Worm (Caenorhabditis elegans) whole organism, mixed stage, embryonic: ENCODE results near the gene sdc-3.

ENCODE experiments used
- M03D4.4 ChIP-seq: sonication (generic microtip); optimal IDR thresholded peaks from 2 replicates; lab custom pipeline; 2017; ENCODE audit warnings: mild to moderate bottlenecking, missing genetic modification characterization, missing compliant biosample characterization
- bed-3 ChIP-seq: fragments of 200-800 bp; sonication (Bioruptor generic); optimal IDR thresholded peaks from 3 replicates; lab custom pipeline; 2018; ENCODE audit warnings: mild to moderate bottlenecking, missing genetic modification characterization, moderate library complexity, missing compliant biosample characterization
- ceh-39 ChIP-seq: fragments of 150-350 bp; optimal IDR thresholded peaks from 2 replicates; lab custom pipeline; 2014; ENCODE audit warnings: missing biosample characterization, missing genetic modification characterization
- ceh-43 ChIP-seq: fragments of 200-800 bp; sonication (Bioruptor generic); optimal IDR thresholded peaks from 2 replicates; lab custom pipeline; 2018; ENCODE audit warnings: mild to moderate bottlenecking, missing genetic modification characterization, moderate library complexity, missing compliant biosample characterization
- ceh-83 ChIP-seq: fragments of 200-800 bp; sonication (Bioruptor generic); optimal IDR thresholded peaks from 2 replicates; lab custom pipeline; 2018; ENCODE audit warnings: mild to moderate bottlenecking, missing genetic modification characterization, missing compliant biosample characterization
- ces-1 ChIP-seq: fragments of 150-350 bp; optimal IDR thresholded peaks from 2 replicates; lab custom pipeline; 2014; ENCODE audit warnings: missing biosample characterization, missing genetic modification reagents, missing genetic modification characterization
- cnd-1 ChIP-seq: fragments of 200-800 bp; sonication (Bioruptor generic); optimal IDR thresholded peaks from 2 replicates; lab custom pipeline; 2018; ENCODE audit warnings: mild to moderate bottlenecking, missing genetic modification characterization, missing compliant biosample characterization
- drap-1 ChIP-seq: fragments of 200-800 bp; sonication (Bioruptor generic); optimal IDR thresholded peaks from 3 replicates; lab custom pipeline; 2018; ENCODE audit warnings: mild to moderate bottlenecking, missing genetic modification characterization, missing compliant biosample characterization
- elt-1 ChIP-seq: sonication (generic microtip); optimal IDR thresholded peaks from 2 replicates; lab custom pipeline; 2017; ENCODE audit warnings: missing genetic modification characterization, mild to moderate bottlenecking, missing compliant biosample characterization, antibody characterized with exemption, moderate library complexity, borderline replicate concordance; ENCODE audit not compliant: insufficient read depth
- elt-3 ChIP-seq: fragments of 150-350 bp; optimal IDR thresholded peaks from 2 replicates; lab custom pipeline; 2014; ENCODE audit warnings: missing biosample characterization, missing genetic modification characterization
- flh-1 ChIP-seq: fragments of 200-800 bp; sonication (Bioruptor generic); optimal IDR thresholded peaks from 2 replicates; lab custom pipeline; 2018; ENCODE audit warnings: mild to moderate bottlenecking, missing genetic modification characterization, moderate library complexity, missing compliant biosample characterization
- ham-2 ChIP-seq: fragments of 200-800 bp; sonication (Bioruptor generic); optimal IDR thresholded peaks from 2 replicates; lab custom pipeline; 2018; ENCODE audit warnings: mild to moderate bottlenecking, missing genetic modification characterization, missing compliant biosample characterization
- hlh-1 ChIP-seq: fragments of 150-350 bp; optimal IDR thresholded peaks from 2 replicates; lab custom pipeline; 2014; ENCODE audit warnings: missing biosample characterization, missing genetic modification reagents, missing genetic modification characterization
- lin-13 ChIP-seq: fragments of 150-350 bp; optimal IDR thresholded peaks from 2 replicates; lab custom pipeline; 2014; ENCODE audit warnings: missing biosample characterization, missing genetic modification characterization
- lin-32 ChIP-seq: fragments of 200-800 bp; sonication (Bioruptor generic); optimal IDR thresholded peaks from 2 replicates; lab custom pipeline; 2018; ENCODE audit warnings: mild to moderate bottlenecking, missing genetic modification characterization, missing compliant biosample characterization
- lsy-2 ChIP-seq: fragments of 150-350 bp; optimal IDR thresholded peaks from 2 replicates; lab custom pipeline; 2014; ENCODE audit warnings: missing biosample characterization, missing genetic modification characterization
- mab-5 ChIP-seq: fragments of 150-350 bp; optimal IDR thresholded peaks from 2 replicates; lab custom pipeline; 2014; ENCODE audit warnings: missing biosample characterization, missing genetic modification characterization
- mep-1 ChIP-seq: fragments of 150-350 bp; optimal IDR thresholded peaks from 2 replicates; lab custom pipeline; 2017; ENCODE audit warnings: missing biosample characterization, missing genetic modification reagents, missing genetic modification characterization, inconsistent platforms
- mls-2 ChIP-seq: sonication (generic microtip); optimal IDR thresholded peaks from 2 replicates; lab custom pipeline; 2016; ENCODE audit warnings: mild to moderate bottlenecking, missing genetic modification characterization, moderate library complexity, missing compliant biosample characterization
- nhr-12 ChIP-seq: fragments of 150-350 bp; optimal IDR thresholded peaks from 2 replicates; lab custom pipeline; 2014; ENCODE audit warnings: missing biosample characterization, missing genetic modification characterization
- nhr-2 ChIP-seq: fragments of 150-350 bp; optimal IDR thresholded peaks from 2 replicates; lab custom pipeline; 2014; ENCODE audit warnings: missing biosample characterization, missing genetic modification characterization
- nhr-237 ChIP-seq: fragments of 150-350 bp; optimal IDR thresholded peaks from 2 replicates; lab custom pipeline; 2014; ENCODE audit warnings: missing biosample characterization, missing genetic modification characterization
- nhr-28 ChIP-seq: fragments of 150-350 bp; optimal IDR thresholded peaks from 2 replicates; lab custom pipeline; 2014; ENCODE audit warnings: missing biosample characterization, missing genetic modification characterization
- nhr-76 ChIP-seq: sonication (generic microtip); optimal IDR thresholded peaks from 2 replicates; lab custom pipeline; 2017; ENCODE audit warnings: missing biosample characterization, missing genetic modification characterization
- pha-4 ChIP-seq: fragments of 150-350 bp; optimal IDR thresholded peaks from 2 replicates; lab custom pipeline; 2018; ENCODE audit warnings: missing biosample characterization, missing genetic modification reagents, missing genetic modification characterization
- sem-2 ChIP-seq: fragments of 200-800 bp; sonication (Bioruptor generic); optimal IDR thresholded peaks from 2 replicates; lab custom pipeline; 2018; ENCODE audit warnings: mild to moderate bottlenecking, missing genetic modification characterization, missing compliant biosample characterization
- snpc-4 ChIP-seq: fragments of 150-350 bp; optimal IDR thresholded peaks from 2 replicates; lab custom pipeline; 2014; ENCODE audit warnings: missing biosample characterization, missing genetic modification characterization
- sptf-1 ChIP-seq: sonication (generic microtip); optimal IDR thresholded peaks from 2 replicates; lab custom pipeline; 2017; ENCODE audit warnings: mild to moderate bottlenecking, missing genetic modification characterization, moderate library complexity, missing compliant biosample characterization
- unc-120 ChIP-seq: sonication (generic microtip); optimal IDR thresholded peaks from 2 replicates; lab custom pipeline; 2017; ENCODE audit warnings: missing genetic modification characterization, missing compliant biosample characterization; ENCODE audit not compliant: poor library complexity, severe bottlenecking
- unc-39 ChIP-seq: fragments of 150-350 bp; optimal IDR thresholded peaks from 2 replicates; lab custom pipeline; 2014; ENCODE audit warnings: missing biosample characterization, missing genetic modification characterization
- unc-62 ChIP-seq: fragments of 150-350 bp; optimal IDR thresholded peaks from 2 replicates; lab custom pipeline; 2014; ENCODE audit warnings: missing biosample characterization, missing genetic modification reagents, missing genetic modification characterization
- zip-8 ChIP-seq: fragments of 150-350 bp; optimal IDR thresholded peaks from 2 replicates; lab custom pipeline; 2014; ENCODE audit warnings: missing biosample characterization, missing genetic modification characterization
- ztf-11 ChIP-seq: fragments of 150-350 bp; optimal IDR thresholded peaks from 2 replicates; lab custom pipeline; 2014; ENCODE audit warnings: missing biosample characterization, missing genetic modification characterization

sdc-3 gene

DNA sequence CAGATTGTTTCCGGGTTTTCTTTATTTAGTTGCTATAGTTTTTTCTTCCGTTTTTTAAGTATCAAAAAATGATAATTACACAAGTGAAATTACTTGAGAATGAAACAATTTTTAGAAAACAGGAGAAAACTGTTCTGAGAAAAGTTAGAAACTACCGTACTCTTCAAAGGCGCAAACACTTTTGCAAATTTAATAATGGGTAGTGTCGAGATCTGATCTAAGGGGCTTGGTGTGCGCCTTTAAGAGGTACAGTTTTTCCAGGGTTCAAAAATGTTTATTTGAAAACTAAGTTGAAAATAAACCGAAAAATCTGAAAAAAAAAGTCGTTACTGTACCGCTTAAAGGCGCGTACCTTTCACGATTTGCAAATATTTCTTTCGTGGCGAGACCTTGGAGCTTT, 12.6 kb upstream of the sdc-3 start:
- TF ChIP-seq sptf-1 (tag; lab: Kevin White, UChicago) (no peak), elt-1 (tag; lab: Kevin White, UChicago) (no peak), nhr-28 (tag; lab: Kevin White, UChicago) (no peak), elt-3 (tag; lab: Kevin White, UChicago) (no peak), mls-2 (tag; lab: Kevin White, UChicago) (no peak), unc-120 (tag; lab: Kevin White, UChicago) (no peak), drap-1 (GFP tag; lab: Kevin White, UChicago) (no peak), cnd-1 (tag; lab: Kevin White, UChicago) (no peak), ces-1 (no peak), ceh-43 (GFP tag; lab: Kevin White, UChicago) (no peak), mep-1 (tag; lab: Kevin White, UChicago) (no peak), hlh-1 (tag; lab: Kevin White, UChicago) (no peak), ceh-83 (no peak)

DNA sequence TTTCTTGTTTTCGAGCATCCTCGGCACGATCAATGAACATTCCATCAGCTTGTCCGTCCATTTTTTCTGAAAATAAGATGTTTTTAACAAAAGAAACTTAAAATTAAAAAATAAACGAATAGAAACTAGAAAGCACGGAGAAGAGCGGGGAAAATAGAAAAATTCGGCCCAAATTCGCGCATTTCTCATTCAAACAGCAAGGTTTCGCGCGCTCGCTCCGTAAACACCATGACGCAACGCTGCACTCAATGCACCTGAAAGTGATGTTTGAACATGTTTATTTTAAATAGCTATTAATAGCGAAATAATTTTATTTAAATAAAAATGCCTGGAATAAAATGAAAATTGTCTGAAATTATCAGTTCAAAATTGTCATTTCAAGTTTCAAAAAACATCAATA, 11.5 kb upstream of the sdc-3 start, which contains the start of the genes mcm-3 and C25D7.15:
Gene mcm-3 (minus strand): TSS at position 66 of the 400 bp plus-strand sequence.
Gene C25D7.15 (plus strand): TSS at position 275 of the 400 bp plus-strand sequence.
- TF ChIP-seq flh-1 (GFP tag; lab: Kevin White, UChicago), result no peak
- TF ChIP-seq unc-62 (GFP tag; lab: Kevin White, UChicago), result no peak
- no peak for TF ChIP-seq bed-3 (GFP tag; lab: Kevin White, UChicago)
- TF ChIP-seq mls-2 (tag; lab: Kevin White, UChicago), result no peak
- TF ChIP-seq ztf-11, result no peak
- TF ChIP-seq mep-1 (tag; lab: Kevin White, UChicago), result no peak
- TF ChIP-seq sem-2, result no peak
- no peak for TF ChIP-seq ceh-83
- no peak for TF ChIP-seq lin-13 (tag; lab: Kevin White, UChicago)
- TF ChIP-seq nhr-76 (tag; lab: Kevin White, UChicago), result no peak
- TF ChIP-seq pha-4 (tag; lab: Kevin White, UChicago), result no peak
- TF ChIP-seq ceh-43 (GFP tag; lab: Kevin White, UChicago), result no peak
- TF ChIP-seq nhr-12 (tag; lab: Kevin White, UChicago), result no peak
- TF ChIP-seq lsy-2 (tag; lab: Kevin White, UChicago), result peak; percentile 12
- TF ChIP-seq unc-120 (tag; lab: Kevin White, UChicago), result no peak
- TF ChIP-seq M03D4.4, result no peak
- TF ChIP-seq ces-1, result peak; percentile 11
- no peak for TF ChIP-seq nhr-237 (tag; lab: Kevin White, UChicago)
- TF ChIP-seq zip-8 (tag; lab: Kevin White, UChicago), result peak; percentile 44

DNA sequence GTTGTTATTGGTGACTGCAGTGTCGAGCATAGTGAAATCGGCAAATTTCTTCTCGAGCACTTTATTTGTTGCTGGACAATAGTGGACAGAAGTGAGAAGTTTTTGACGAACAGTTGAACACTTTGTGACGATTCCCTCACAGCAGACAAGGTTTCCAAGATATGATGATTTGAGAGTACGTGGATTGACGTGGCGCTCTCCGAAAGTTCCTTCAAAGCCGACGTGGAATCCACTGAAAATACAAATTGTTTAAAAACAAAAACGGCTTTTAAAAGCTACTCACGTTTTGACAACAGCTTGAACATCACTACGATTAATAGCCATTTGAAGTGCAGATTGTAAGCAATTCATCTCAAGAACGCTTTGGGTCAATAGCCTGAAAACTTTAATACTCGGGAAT, 11.0 kb upstream of the sdc-3 start:
- no peak for TF ChIP-seq ceh-39
- TF ChIP-seq unc-120 (tag; lab: Kevin White, UChicago), result no peak
- TF ChIP-seq ces-1, result no peak
- TF ChIP-seq snpc-4 (tag; lab: Kevin White, UChicago), result no peak
- TF ChIP-seq nhr-2 (tag; lab: Kevin White, UChicago), result no peak
- no peak for TF ChIP-seq unc-39 (tag; lab: Kevin White, UChicago)
- no peak for TF ChIP-seq sptf-1 (tag; lab: Kevin White, UChicago)
- no peak for TF ChIP-seq lsy-2 (tag; lab: Kevin White, UChicago)
- no peak for TF ChIP-seq ham-2
- no peak for TF ChIP-seq lin-32 (GFP tag; lab: Kevin White, UChicago)
- TF ChIP-seq nhr-76 (tag; lab: Kevin White, UChicago), result no peak
- no peak for TF ChIP-seq M03D4.4
- no peak for TF ChIP-seq bed-3 (GFP tag; lab: Kevin White, UChicago)
- TF ChIP-seq lin-13 (tag; lab: Kevin White, UChicago), result no peak
- TF ChIP-seq cnd-1 (tag; lab: Kevin White, UChicago), result no peak
- TF ChIP-seq nhr-237 (tag; lab: Kevin White, UChicago), result no peak
- no peak for TF ChIP-seq mep-1 (tag; lab: Kevin White, UChicago)
- no peak for TF ChIP-seq nhr-12 (tag; lab: Kevin White, UChicago)

DNA sequence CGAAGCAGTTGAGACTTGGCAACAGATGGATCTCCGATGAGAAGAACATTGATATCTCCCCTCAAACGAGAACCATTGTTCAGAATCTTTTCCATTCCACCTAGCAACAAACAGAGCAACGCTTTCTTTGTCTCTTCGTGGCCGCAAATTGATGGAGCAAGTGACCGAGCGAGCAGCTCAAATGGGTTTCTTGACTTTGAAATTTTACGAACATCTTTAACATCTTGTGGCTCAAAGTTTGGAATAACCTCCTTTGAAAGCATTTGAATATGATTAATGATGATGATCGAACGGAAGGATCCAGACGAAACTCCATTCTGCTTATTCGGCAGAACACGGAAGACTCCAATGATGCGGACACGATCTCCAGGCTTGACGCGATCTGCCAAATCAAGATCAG, 10.4 kb upstream of the sdc-3 start:
- no peak for TF ChIP-seq sem-2
- TF ChIP-seq nhr-237 (tag; lab: Kevin White, UChicago), result no peak
- TF ChIP-seq ces-1, result no peak
- no peak for TF ChIP-seq flh-1 (GFP tag; lab: Kevin White, UChicago)
- no peak for TF ChIP-seq cnd-1 (tag; lab: Kevin White, UChicago)
- no peak for TF ChIP-seq elt-1 (tag; lab: Kevin White, UChicago)
- TF ChIP-seq zip-8 (tag; lab: Kevin White, UChicago), result no peak
- TF ChIP-seq bed-3 (GFP tag; lab: Kevin White, UChicago), result no peak
- no peak for TF ChIP-seq unc-39 (tag; lab: Kevin White, UChicago)
- no peak for TF ChIP-seq lin-32 (GFP tag; lab: Kevin White, UChicago)
- TF ChIP-seq mep-1 (tag; lab: Kevin White, UChicago), result no peak
- no peak for TF ChIP-seq nhr-76 (tag; lab: Kevin White, UChicago)
- TF ChIP-seq mab-5 (tag; lab: Kevin White, UChicago), result no peak
